Worm (Caenorhabditis elegans) whole organism, L2 larva: ENCODE results near the gene grl-18.

Experiments
- ceh-16 ChIP-seq: fragments of 150-350 bp; optimal IDR thresholded peaks from 2 replicates; lab custom pipeline; 2014; ENCODE audit warnings: missing biosample characterization, missing genetic modification characterization
- elt-3 ChIP-seq: sonication (generic microtip); optimal IDR thresholded peaks from 2 replicates; lab custom pipeline; 2017; ENCODE audit warnings: missing biosample characterization, missing genetic modification characterization
- fos-1 ChIP-seq: fragments of 150-350 bp; optimal IDR thresholded peaks from 2 replicates; lab custom pipeline; 2014; ENCODE audit warnings: missing biosample characterization, missing genetic modification characterization
- lin-11 ChIP-seq: fragments of 150-350 bp; sonication (generic microtip); optimal IDR thresholded peaks from 2 replicates; lab custom pipeline; 2014; ENCODE audit warnings: missing biosample characterization, missing genetic modification characterization, inconsistent platforms, mixed read lengths
- nhr-129 ChIP-seq: fragments of 150-350 bp; optimal IDR thresholded peaks from 2 replicates; lab custom pipeline; 2014; ENCODE audit warnings: missing biosample characterization, missing genetic modification characterization
- nhr-237 ChIP-seq: fragments of 150-350 bp; optimal IDR thresholded peaks from 2 replicates; lab custom pipeline; 2014; ENCODE audit warnings: missing biosample characterization, missing genetic modification characterization
- nhr-25 ChIP-seq: fragments of 150-350 bp; sonication (generic microtip); optimal IDR thresholded peaks from 3 replicates; lab custom pipeline; 2014; ENCODE audit warnings: missing biosample characterization, missing genetic modification characterization
- skn-1 ChIP-seq: sonication (generic microtip); optimal IDR thresholded peaks from 2 replicates; lab custom pipeline; 2017; ENCODE audit warnings: missing biosample characterization, missing genetic modification characterization
- snpc-4 ChIP-seq: fragments of 150-350 bp; optimal IDR thresholded peaks from 2 replicates; lab custom pipeline; 2014; ENCODE audit warnings: missing biosample characterization, missing genetic modification characterization
- unc-62 ChIP-seq: fragments of 150-350 bp; optimal IDR thresholded peaks from 2 replicates; lab custom pipeline; 2014; ENCODE audit warnings: missing biosample characterization, missing genetic modification reagents, missing genetic modification characterization

DNA sequence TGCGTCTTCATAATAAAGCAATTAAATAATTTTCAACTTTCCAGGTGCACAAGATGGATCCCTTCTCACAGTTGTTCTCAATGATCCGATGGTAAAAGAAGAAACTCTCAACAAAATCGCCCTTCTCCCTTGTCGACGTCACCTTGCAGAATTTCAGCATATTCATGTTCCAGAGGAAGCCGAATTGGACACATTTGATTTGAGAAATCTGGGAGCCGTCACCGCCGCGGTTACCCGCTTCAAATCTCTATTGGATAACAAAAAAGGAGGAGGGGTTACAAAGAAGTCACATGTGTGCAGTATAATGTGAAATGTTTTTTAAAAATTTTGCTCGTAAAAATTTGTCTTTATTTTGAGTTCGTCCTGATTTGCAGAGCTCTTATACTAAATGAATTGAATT lies 14.0 kb upstream of the grl-18 start:
- TF ChIP-seq lin-11 (tag; lab: Kevin White, UChicago), result no peak
- TF ChIP-seq ceh-16 (tag; lab: Kevin White, UChicago), result no peak
- no peak for TF ChIP-seq skn-1 (tag; lab: Kevin White, UChicago)
- no peak for TF ChIP-seq elt-3 (tag; lab: Kevin White, UChicago)
- TF ChIP-seq fos-1 (tag; lab: Kevin White, UChicago), result no peak
- no peak for TF ChIP-seq snpc-4
- no peak for TF ChIP-seq nhr-25 (tag; lab: Kevin White, UChicago)
- TF ChIP-seq nhr-129 (tag; lab: Kevin White, UChicago), result no peak
- no peak for TF ChIP-seq nhr-237 (tag; lab: Kevin White, UChicago)
- TF ChIP-seq unc-62 (GFP tag; lab: Kevin White, UChicago), result no peak
